Worm (Caenorhabditis elegans) whole organism, L2 larva: Measurements from ENCODE around the gene D1086.8.

Experiments
- alr-1 ChIP-seq: fragments of 150-350 bp; optimal IDR thresholded peaks from 2 replicates; lab custom pipeline; 2014; ENCODE audit warnings: missing biosample characterization, missing genetic modification characterization
- ama-1 ChIP-seq: fragments of 150-350 bp; optimal IDR thresholded peaks from 2 replicates; lab custom pipeline; 2018; ENCODE audit warnings: inconsistent platforms
- blmp-1 ChIP-seq: sonication (generic microtip); optimal IDR thresholded peaks from 2 replicates; lab custom pipeline; 2017; ENCODE audit warnings: missing genetic modification characterization, mild to moderate bottlenecking, missing compliant biosample characterization, antibody characterized with exemption, moderate library complexity; ENCODE audit not compliant: insufficient read depth
- crh-2 ChIP-seq: sonication (generic microtip); optimal IDR thresholded peaks from 2 replicates; lab custom pipeline; 2017; ENCODE audit warnings: missing biosample characterization, missing genetic modification characterization
- elt-3 ChIP-seq: sonication (generic microtip); optimal IDR thresholded peaks from 2 replicates; lab custom pipeline; 2017; ENCODE audit warnings: missing biosample characterization, missing genetic modification characterization
- mdl-1 ChIP-seq, 2 experiments: fragments of 150-350 bp in 1 of 2; sonication (generic microtip) in 1 of 2; optimal IDR thresholded peaks; 2 replicates each; lab custom pipeline; 2017; ENCODE audit warnings: missing biosample characterization in 2 of 2, missing genetic modification characterization in 2 of 2
- nhr-10 ChIP-seq: sonication (generic microtip); optimal IDR thresholded peaks from 2 replicates; lab custom pipeline; 2017; ENCODE audit warnings: missing biosample characterization, missing genetic modification characterization
- nhr-11 ChIP-seq: fragments of 150-350 bp; optimal IDR thresholded peaks from 2 replicates; lab custom pipeline; 2014; ENCODE audit warnings: missing biosample characterization, missing genetic modification characterization
- peb-1 ChIP-seq: fragments of 150-350 bp; optimal IDR thresholded peaks from 2 replicates; lab custom pipeline; 2014; ENCODE audit warnings: missing biosample characterization, missing genetic modification characterization
- sma-3 ChIP-seq: sonication (generic microtip); optimal IDR thresholded peaks from 2 replicates; lab custom pipeline; 2016; ENCODE audit warnings: missing genetic modification reagents, missing genetic modification characterization, missing compliant biosample characterization
- snpc-4 ChIP-seq: fragments of 150-350 bp; optimal IDR thresholded peaks from 2 replicates; lab custom pipeline; 2014; ENCODE audit warnings: missing biosample characterization, missing genetic modification characterization
- ztf-11 ChIP-seq: sonication (generic microtip); optimal IDR thresholded peaks from 2 replicates; lab custom pipeline; 2017; ENCODE audit warnings: missing biosample characterization, missing genetic modification characterization

- peak in 1 of 2 experiments; percentile 3 for TF ChIP-seq mdl-1 (tag; optimal IDR thresholded peaks at IDR 0.05; lab: Kevin White, UChicago)
- TF ChIP-seq peb-1 (tag; lab: Kevin White, UChicago): no peak
- TF ChIP-seq nhr-10: no peak
- no peak for TF ChIP-seq ama-1 (lab: Kevin White, UChicago)
- no peak for TF ChIP-seq blmp-1 (tag; lab: Kevin White, UChicago)
- no peak for TF ChIP-seq snpc-4 (tag; lab: Kevin White, UChicago)
- TF ChIP-seq sma-3 (GFP tag; lab: Kevin White, UChicago): peak; percentile 57
- TF ChIP-seq ztf-11 (tag; lab: Kevin White, UChicago): no peak
- TF ChIP-seq elt-3 (tag; lab: Kevin White, UChicago): no peak
- TF ChIP-seq nhr-11 (tag; lab: Kevin White, UChicago): no peak
- TF ChIP-seq alr-1 (tag; lab: Kevin White, UChicago): no peak
- TF ChIP-seq crh-2 (tag; lab: Kevin White, UChicago): no peak
Observed at ce11 chrV:14094953-14095352, 1.0 kb downstream of the D1086.8 start.
